Fruit fly (Drosophila melanogaster) whole organism, pupa: ENCODE results near the gene GluRIIB.

Source experiments
- CG10348 ChIP-seq: fragments of 200-800 bp; sonication (Bioruptor generic); IDR thresholded peaks from 2 replicates; pipeline ENCODE4 v1.3.6; 2022; ENCODE audit warnings: missing biosample characterization, missing genetic modification characterization
- CG12605 ChIP-seq: fragments of 200-800 bp; sonication (Bioruptor generic); IDR thresholded peaks from 2 replicates; pipeline ENCODE4 v1.3.6; 2022; ENCODE audit warnings: missing biosample characterization, missing genetic modification characterization
- CG13204 ChIP-seq: fragments of 200-800 bp; sonication (Bioruptor generic); optimal IDR thresholded peaks from 2 replicates; lab custom pipeline; 2018; ENCODE audit warnings: missing biosample characterization, mild to moderate bottlenecking, missing genetic modification characterization, moderate library complexity
- CG14655 ChIP-seq: fragments of 200-800 bp; sonication (Bioruptor generic); optimal IDR thresholded peaks from 3 replicates; lab custom pipeline; 2017; ENCODE audit warnings: mild to moderate bottlenecking, missing biosample characterization, missing genetic modification reagents, missing genetic modification characterization
- CG15710 ChIP-seq: fragments of 200-800 bp; sonication (Bioruptor generic); optimal IDR thresholded peaks from 2 replicates; lab custom pipeline; 2018; ENCODE audit warnings: missing biosample characterization, mild to moderate bottlenecking, missing genetic modification characterization, moderate library complexity
- CG17806 ChIP-seq: fragments of 200-800 bp; sonication (Bioruptor generic); optimal IDR thresholded peaks from 2 replicates; lab custom pipeline; 2018; ENCODE audit warnings: missing biosample characterization, mild to moderate bottlenecking, missing genetic modification characterization, moderate library complexity
- CG32121 ChIP-seq: fragments of 200-800 bp; sonication (Bioruptor generic); IDR thresholded peaks from 2 replicates; pipeline ENCODE4 v1.3.6; 2022; ENCODE audit warnings: missing biosample characterization, missing genetic modification characterization
- CG34367 ChIP-seq: fragments of 200-800 bp; sonication (Bioruptor generic); optimal IDR thresholded peaks from 2 replicates; lab custom pipeline; 2018; ENCODE audit warnings: missing biosample characterization, mild to moderate bottlenecking, missing genetic modification characterization
- CG4496 ChIP-seq: fragments of 200-800 bp; sonication (Bioruptor generic); IDR thresholded peaks from 3 replicates; pipeline ENCODE4 v1.3.6; 2022; ENCODE audit warnings: missing biosample characterization, missing genetic modification characterization
- CG8159 ChIP-seq: fragments of 200-800 bp; sonication (Bioruptor generic); optimal IDR thresholded peaks from 3 replicates; lab custom pipeline; 2018; ENCODE audit warnings: missing biosample characterization, mild to moderate bottlenecking, missing genetic modification characterization, moderate library complexity
- CG8301 ChIP-seq: fragments of 200-800 bp; sonication (Bioruptor generic); optimal IDR thresholded peaks from 2 replicates; lab custom pipeline; 2018; ENCODE audit warnings: missing biosample characterization, mild to moderate bottlenecking, missing genetic modification characterization
- CG9948 ChIP-seq: fragments of 200-800 bp; sonication (Bioruptor generic); optimal IDR thresholded peaks from 2 replicates; lab custom pipeline; 2018; ENCODE audit warnings: missing biosample characterization, mild to moderate bottlenecking, missing genetic modification characterization, moderate library complexity
- D1 ChIP-seq: fragments of 200-800 bp; sonication (Bioruptor generic); optimal IDR thresholded peaks from 2 replicates; lab custom pipeline; 2018; ENCODE audit warnings: missing biosample characterization, mild to moderate bottlenecking, missing genetic modification characterization, moderate library complexity
- EcR ChIP-seq: fragments of 200-800 bp; sonication (Bioruptor generic); optimal IDR thresholded peaks from 3 replicates; lab custom pipeline; 2019; ENCODE audit warnings: missing biosample characterization, missing genetic modification characterization, mild to moderate bottlenecking, moderate library complexity, missing genetic modification reagents
- Ets98B ChIP-seq: fragments of 200-800 bp; sonication (Bioruptor generic); IDR thresholded peaks from 2 replicates; pipeline ENCODE4 v1.3.6; 2022; ENCODE audit warnings: missing biosample characterization, missing genetic modification characterization
- Pif1A ChIP-seq: fragments of 200-800 bp; sonication (Bioruptor generic); optimal IDR thresholded peaks from 3 replicates; lab custom pipeline; 2016; ENCODE audit warnings: missing biosample characterization, missing genetic modification characterization
- Pif1B ChIP-seq: fragments of 200-800 bp; sonication (Bioruptor generic); optimal IDR thresholded peaks from 3 replicates; lab custom pipeline; 2016; ENCODE audit warnings: missing biosample characterization, missing genetic modification characterization
- Snoo ChIP-seq: fragments of 200-800 bp; sonication (Bioruptor generic); optimal IDR thresholded peaks from 3 replicates; lab custom pipeline; 2017; ENCODE audit warnings: missing biosample characterization, mild to moderate bottlenecking, missing genetic modification characterization, inconsistent platforms
- fd96Ca ChIP-seq: fragments of 200-800 bp; sonication (Bioruptor generic); IDR thresholded peaks from 3 replicates; pipeline ENCODE4 v1.3.6; 2022; ENCODE audit warnings: missing biosample characterization, missing genetic modification characterization
- gl ChIP-seq: fragments of 200-800 bp; sonication (Bioruptor generic); optimal IDR thresholded peaks from 2 replicates; lab custom pipeline; 2018; ENCODE audit warnings: missing biosample characterization, mild to moderate bottlenecking, missing genetic modification characterization
- rn ChIP-seq: fragments of 200-800 bp; sonication (Bioruptor generic); IDR thresholded peaks from 2 replicates; pipeline ENCODE4 v1.3.6; 2022; ENCODE audit warnings: missing biosample characterization, missing genetic modification characterization

Gene GluRIIB

dm6 chr2L:5550735-5551134 is 8.4 kb upstream of the GluRIIB start, which contains the start of gene CG14014:
Gene CG14014, minus strand, starts transcription at chr2L:5550835.
- TF ChIP-seq Snoo (tag; lab: Kevin White, UChicago) (no peak), Pif1A (no peak), CG8301 (tag; lab: Kevin White, UChicago) (no peak), CG17806 (tag; lab: Kevin White, UChicago) (no peak), CG34367 (tag; lab: Kevin White, UChicago) (no peak), CG14655 (GFP tag; lab: Kevin White, UChicago) (no peak), CG13204 (no peak), Ets98B (GFP tag; lab: Robert Waterston, UW) (no peak), D1 (no peak), CG9948 (tag; lab: Kevin White, UChicago) (no peak), CG12605 (GFP tag; lab: Robert Waterston, UW) (no peak), CG8159 (no peak)

DNA sequence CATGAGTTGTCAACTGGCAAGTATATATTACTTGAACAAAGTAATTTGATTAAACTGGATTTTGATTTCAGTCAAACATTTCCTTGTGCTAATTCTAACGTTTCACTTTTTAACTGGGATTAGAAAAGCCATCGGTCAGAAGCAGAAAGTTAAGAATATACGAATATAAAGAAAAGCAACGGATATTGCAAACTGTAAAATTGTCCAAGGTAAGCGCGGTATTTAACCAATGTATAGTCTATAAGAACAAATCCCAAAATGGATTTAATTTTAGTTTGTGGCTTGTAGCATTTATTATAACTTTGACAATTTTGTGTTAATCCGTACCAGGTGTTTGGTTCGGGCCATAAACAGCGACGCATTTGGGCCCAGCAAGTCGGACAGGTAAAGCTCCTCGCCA is 7.6 kb upstream of the GluRIIB start, which contains the start of gene CG18269:
Gene CG18269 (plus strand): TSS at position 301 of the 400 bp plus-strand sequence.
- TF ChIP-seq Snoo (tag; lab: Kevin White, UChicago): no peak
- no peak for TF ChIP-seq CG17806 (tag; lab: Kevin White, UChicago)
- no peak for TF ChIP-seq CG8159
- TF ChIP-seq CG12605 (GFP tag; lab: Robert Waterston, UW): no peak
- TF ChIP-seq EcR (GFP tag; lab: Kevin White, UChicago): no peak
- TF ChIP-seq CG9948 (tag; lab: Kevin White, UChicago): no peak
- TF ChIP-seq Ets98B (GFP tag; lab: Robert Waterston, UW): no peak
- TF ChIP-seq CG15710 (tag; lab: Kevin White, UChicago): no peak
- TF ChIP-seq fd96Ca: no peak
- TF ChIP-seq CG13204: no peak
- no peak for TF ChIP-seq gl (tag; lab: Kevin White, UChicago)

DNA sequence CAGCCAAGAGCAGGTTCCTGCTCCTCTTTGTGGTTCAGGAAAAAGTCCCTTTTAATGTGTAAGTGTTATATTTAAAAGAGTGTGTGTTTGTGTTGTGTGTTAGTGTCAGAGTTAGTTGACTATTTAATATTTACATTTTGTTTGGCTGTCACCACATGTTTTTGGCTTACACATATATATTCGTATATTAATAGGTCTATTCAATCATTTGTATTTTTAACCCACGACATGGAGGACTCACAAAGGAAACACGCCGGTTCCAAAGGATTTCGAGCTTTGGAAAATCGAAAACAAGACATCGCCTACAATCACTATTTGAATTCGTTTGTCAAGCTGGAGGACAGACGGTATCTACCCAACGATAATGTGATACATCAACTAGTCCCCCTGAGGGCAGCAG is 5.4 kb upstream of the GluRIIB start, which contains the start of the genes CG14013 and CG14017:
Gene CG14013 (minus strand): TSS at position 101 of the 400 bp plus-strand sequence.
Gene CG14017 (plus strand): TSS at position 148 of the 400 bp plus-strand sequence.
- no peak for TF ChIP-seq D1
- TF ChIP-seq Pif1A: no peak
- TF ChIP-seq CG17806 (tag; lab: Kevin White, UChicago): no peak
- no peak for TF ChIP-seq CG9948 (tag; lab: Kevin White, UChicago)
- no peak for TF ChIP-seq EcR (GFP tag; lab: Kevin White, UChicago)
- TF ChIP-seq CG15710 (tag; lab: Kevin White, UChicago): no peak
- no peak for TF ChIP-seq CG32121 (GFP tag; lab: Robert Waterston, UW)
- no peak for TF ChIP-seq fd96Ca
- no peak for TF ChIP-seq Ets98B (GFP tag; lab: Robert Waterston, UW)
- no peak for TF ChIP-seq CG14655 (GFP tag; lab: Kevin White, UChicago)
- TF ChIP-seq Snoo (tag; lab: Kevin White, UChicago): no peak
- TF ChIP-seq Pif1B (GFP tag; lab: Kevin White, UChicago): no peak
- TF ChIP-seq CG8301 (tag; lab: Kevin White, UChicago): no peak
- TF ChIP-seq CG13204: no peak
- no peak for TF ChIP-seq CG34367 (tag; lab: Kevin White, UChicago)
- no peak for TF ChIP-seq CG12605 (GFP tag; lab: Robert Waterston, UW)
- no peak for TF ChIP-seq gl (tag; lab: Kevin White, UChicago)
- TF ChIP-seq CG4496 (GFP tag; lab: Robert Waterston, UW): no peak
- no peak for TF ChIP-seq rn

DNA sequence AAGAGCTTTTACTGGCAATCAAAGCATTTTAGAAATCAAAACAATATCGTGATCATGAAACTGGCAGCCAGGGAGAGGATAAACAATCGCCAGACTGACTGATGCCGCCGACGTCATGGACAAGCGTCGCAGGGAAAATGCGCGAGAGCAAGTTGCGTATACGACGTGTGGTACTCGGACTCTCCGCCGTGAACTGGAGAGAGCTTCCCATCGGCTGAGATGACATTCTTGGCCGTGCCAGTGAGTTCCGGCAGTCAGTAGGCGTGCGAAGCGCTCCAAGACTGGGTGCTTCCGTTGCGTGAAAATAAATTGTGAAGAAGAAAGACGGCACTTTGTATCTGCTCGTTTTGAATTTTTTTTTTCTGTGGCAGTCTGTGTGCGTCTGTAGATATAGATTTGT is 4.3 kb upstream of the GluRIIB start, which contains the start of gene GluRIIA:
Gene GluRIIA (plus strand): TSS at position 255 of the 400 bp plus-strand sequence.
- TF ChIP-seq D1 (no peak), CG9948 (tag; lab: Kevin White, UChicago) (no peak), CG12605 (GFP tag; lab: Robert Waterston, UW) (no peak), Snoo (tag; lab: Kevin White, UChicago) (no peak), CG8159 (no peak), Ets98B (GFP tag; lab: Robert Waterston, UW) (no peak), CG4496 (GFP tag; lab: Robert Waterston, UW) (no peak), fd96Ca (no peak), Pif1A (no peak), CG14655 (GFP tag; lab: Kevin White, UChicago) (no peak), CG15710 (tag; lab: Kevin White, UChicago) (no peak), rn (no peak), CG8301 (tag; lab: Kevin White, UChicago) (no peak), CG32121 (GFP tag; lab: Robert Waterston, UW) (no peak), EcR (GFP tag; lab: Kevin White, UChicago) (no peak), Pif1B (GFP tag; lab: Kevin White, UChicago) (no peak), gl (tag; lab: Kevin White, UChicago) (no peak), CG13204 (no peak), CG17806 (tag; lab: Kevin White, UChicago) (no peak), CG10348 (GFP tag; lab: Robert Waterston, UW) (no peak)

dm6 chr2L:5567103-5567502 is 8.0 kb downstream of the GluRIIB start:
- peak; percentile 40; the same call in 1 of the 2 replicates for TF ChIP-seq rn
- TF ChIP-seq Snoo (tag; lab: Kevin White, UChicago): no peak
- TF ChIP-seq CG4496 (GFP tag; lab: Robert Waterston, UW): peak; percentile 89
- peak; percentile 60 for TF ChIP-seq CG17806 (tag; lab: Kevin White, UChicago)
- TF ChIP-seq CG14655 (GFP tag; lab: Kevin White, UChicago): peak; percentile 63
- no peak for TF ChIP-seq D1
- peak; percentile 0 for TF ChIP-seq Pif1B (GFP tag; lab: Kevin White, UChicago)
- peak; percentile 63 for TF ChIP-seq CG8301 (tag; lab: Kevin White, UChicago)
- peak; percentile 30 for TF ChIP-seq CG34367 (tag; lab: Kevin White, UChicago)
- TF ChIP-seq fd96Ca: peak; percentile 44; the same call in 1 of the 3 replicates
- TF ChIP-seq CG9948 (tag; lab: Kevin White, UChicago): peak; percentile 57
- TF ChIP-seq CG10348 (GFP tag; lab: Robert Waterston, UW): no peak
- no peak for TF ChIP-seq gl (tag; lab: Kevin White, UChicago)
- no peak for TF ChIP-seq EcR (GFP tag; lab: Kevin White, UChicago)
- peak; percentile 20 for TF ChIP-seq Pif1A
- TF ChIP-seq Ets98B (GFP tag; lab: Robert Waterston, UW): peak; percentile 84
- peak; percentile 81 for TF ChIP-seq CG12605 (GFP tag; lab: Robert Waterston, UW)
- TF ChIP-seq CG13204: no peak
- peak; percentile 64 for TF ChIP-seq CG15710 (tag; lab: Kevin White, UChicago)
- TF ChIP-seq CG8159: peak; percentile 71
- peak; percentile 72; the same call in 1 of the 2 replicates for TF ChIP-seq CG32121 (GFP tag; lab: Robert Waterston, UW)
- TF ChIP-seq, all 21 proteins: peak for 15
